Fruit fly (Drosophila melanogaster) whole organism, embryonic: Measurements from ENCODE around the gene CG33060.

Experiments used
- Blimp-1 ChIP-seq: fragments of 200-800 bp; sonication (Bioruptor generic); optimal IDR thresholded peaks from 3 replicates; lab custom pipeline; 2018; ENCODE audit warnings: missing biosample characterization, missing genetic modification characterization, mild to moderate bottlenecking, moderate library complexity, missing genetic modification reagents
- CG10366 ChIP-seq: fragments of 200-800 bp; sonication (Bioruptor generic); IDR thresholded peaks from 2 replicates; pipeline ENCODE4 v1.3.6; 2022; ENCODE audit warnings: missing biosample characterization, missing genetic modification characterization
- CG11456 ChIP-seq: fragments of 200-800 bp; sonication (Bioruptor generic); IDR thresholded peaks from 3 replicates; pipeline ENCODE4 v1.3.6; 2022; ENCODE audit warnings: missing biosample characterization, missing genetic modification characterization
- CG12219 ChIP-seq: fragments of 200-800 bp; sonication (Bioruptor generic); optimal IDR thresholded peaks from 3 replicates; lab custom pipeline; 2018; ENCODE audit warnings: missing biosample characterization, mild to moderate bottlenecking, missing genetic modification characterization
- CG13296 ChIP-seq: fragments of 200-800 bp; sonication (Bioruptor generic); optimal IDR thresholded peaks from 3 replicates; lab custom pipeline; 2018; ENCODE audit warnings: missing biosample characterization, mild to moderate bottlenecking, missing genetic modification characterization
- CG13424 ChIP-seq: fragments of 200-800 bp; sonication (Bioruptor generic); optimal IDR thresholded peaks from 2 replicates; lab custom pipeline; 2019; ENCODE audit warnings: missing biosample characterization, mild to moderate bottlenecking, missing genetic modification characterization, moderate library complexity
- CG15269 ChIP-seq: fragments of 200-800 bp; sonication (Bioruptor generic); optimal IDR thresholded peaks from 2 replicates; lab custom pipeline; 2018; ENCODE audit warnings: missing biosample characterization, mild to moderate bottlenecking, missing genetic modification characterization, moderate library complexity
- CG2678 ChIP-seq: fragments of 200-800 bp; sonication (Bioruptor generic); optimal IDR thresholded peaks from 3 replicates; lab custom pipeline; 2019; ENCODE audit warnings: missing biosample characterization, mild to moderate bottlenecking, missing genetic modification characterization, moderate library complexity
- CG3065 ChIP-seq: fragments of 200-800 bp; sonication (Bioruptor generic); optimal IDR thresholded peaks from 2 replicates; lab custom pipeline; 2016; ENCODE audit warnings: missing biosample characterization, missing genetic modification characterization
- CG31441 ChIP-seq: fragments of 200-800 bp; sonication (Bioruptor generic); IDR thresholded peaks from 2 replicates; pipeline ENCODE4 v1.3.6; 2022; ENCODE audit warnings: missing biosample characterization, missing genetic modification characterization
- CG42726 ChIP-seq: fragments of 200-800 bp; sonication (Bioruptor generic); IDR thresholded peaks from 2 replicates; pipeline ENCODE4 v1.3.6; 2022; ENCODE audit warnings: missing biosample characterization, missing genetic modification characterization; ENCODE audit not compliant: partially characterized antibody
- CG6272 ChIP-seq: fragments of 200-800 bp; sonication (Bioruptor generic); IDR thresholded peaks from 2 replicates; pipeline ENCODE4 v1.3.6; 2022; ENCODE audit warnings: missing biosample characterization, missing genetic modification characterization
- CG7839 ChIP-seq: fragments of 200-800 bp; sonication (Bioruptor generic); optimal IDR thresholded peaks from 3 replicates; lab custom pipeline; 2018; ENCODE audit warnings: missing biosample characterization, mild to moderate bottlenecking, missing genetic modification characterization, moderate library complexity
- Doc3 ChIP-seq: fragments of 200-800 bp; sonication (Bioruptor generic); IDR thresholded peaks from 3 replicates; pipeline ENCODE4 v1.3.6; 2022; ENCODE audit warnings: missing biosample characterization, missing genetic modification characterization; ENCODE audit not compliant: partially characterized antibody
- Gug ChIP-seq: fragments of 200-800 bp; sonication (Bioruptor generic); IDR thresholded peaks from 4 replicates; pipeline ENCODE4 v1.3.6; 2022; ENCODE audit warnings: missing biosample characterization, missing genetic modification characterization
- H2.0 ChIP-seq: fragments of 200-800 bp; sonication (Bioruptor generic); IDR thresholded peaks from 2 replicates; pipeline ENCODE4 v1.3.6; 2022; ENCODE audit warnings: missing biosample characterization, missing genetic modification characterization
- Hmr ChIP-seq: fragments of 200-800 bp; sonication (Bioruptor generic); optimal IDR thresholded peaks from 3 replicates; lab custom pipeline; 2017; ENCODE audit warnings: mild to moderate bottlenecking, missing biosample characterization, missing genetic modification reagents, missing genetic modification characterization
- MBD-R2 ChIP-seq: fragments of 200-800 bp; sonication (Bioruptor generic); IDR thresholded peaks from 2 replicates; pipeline ENCODE4 v1.3.6; 2022; ENCODE audit warnings: missing biosample characterization, missing genetic modification characterization
- Mes4 ChIP-seq: fragments of 200-800 bp; sonication (Bioruptor generic); optimal IDR thresholded peaks from 2 replicates; lab custom pipeline; 2016; ENCODE audit warnings: missing biosample characterization, missing genetic modification characterization
- Nf-YC ChIP-seq: fragments of 200-800 bp; optimal IDR thresholded peaks from 3 replicates; lab custom pipeline; 2019; ENCODE audit warnings: missing biosample characterization, mild to moderate bottlenecking, missing genetic modification characterization, moderate library complexity
- Oaz ChIP-seq: fragments of 200-800 bp; sonication (Bioruptor generic); IDR thresholded peaks from 2 replicates; pipeline ENCODE4 v1.3.6; 2022; ENCODE audit warnings: missing biosample characterization, missing genetic modification characterization
- Ravus ChIP-seq: fragments of 200-800 bp; sonication (Bioruptor generic); IDR thresholded peaks from 2 replicates; pipeline ENCODE4 v1.3.6; 2022; ENCODE audit warnings: missing biosample characterization, missing genetic modification characterization
- Stat92E ChIP-seq, 3 experiments: fragments of >200 bp in 2 of 3; fragments of 200-800 bp in 1 of 3; sonication (Bioruptor generic) in 1 of 3; optimal IDR thresholded peaks; 2 replicates each; lab custom pipeline; 2017 to 2019; ENCODE audit warnings: missing biosample characterization in 3 of 3, missing genetic modification characterization in 3 of 3, mild to moderate bottlenecking in 1 of 3, moderate library complexity in 1 of 3
- abd-A ChIP-seq: fragments of 200-800 bp; sonication (Bioruptor generic); optimal IDR thresholded peaks from 3 replicates; lab custom pipeline; 2019; ENCODE audit warnings: missing biosample characterization, mild to moderate bottlenecking, missing genetic modification characterization, moderate library complexity
- cad ChIP-seq: fragments of >200 bp; optimal IDR thresholded peaks from 2 replicates; lab custom pipeline; 2017; ENCODE audit warnings: missing biosample characterization, missing genetic modification characterization
- cato ChIP-seq: fragments of 200-800 bp; sonication (Bioruptor generic); optimal IDR thresholded peaks from 2 replicates; lab custom pipeline; 2016; ENCODE audit warnings: missing biosample characterization, missing genetic modification characterization, borderline replicate concordance
- ci ChIP-seq: fragments of 200-800 bp; sonication (Bioruptor generic); IDR thresholded peaks from 3 replicates; pipeline ENCODE4 v1.3.6; 2022; ENCODE audit warnings: missing biosample characterization, missing genetic modification characterization
- dati ChIP-seq: fragments of 200-800 bp; sonication (Bioruptor generic); IDR thresholded peaks from 2 replicates; pipeline ENCODE4 v1.3.6; 2022; ENCODE audit warnings: missing biosample characterization, missing genetic modification characterization
- dysf ChIP-seq: fragments of 200-800 bp; sonication (Bioruptor generic); IDR thresholded peaks from 3 replicates; pipeline ENCODE4 v1.3.6; 2022; ENCODE audit warnings: missing biosample characterization, missing genetic modification characterization
- gem ChIP-seq: fragments of 200-800 bp; sonication (Bioruptor generic); optimal IDR thresholded peaks from 2 replicates; lab custom pipeline; 2019; ENCODE audit warnings: missing biosample characterization, mild to moderate bottlenecking, missing genetic modification characterization, moderate library complexity
- gsb-n ChIP-seq: fragments of 200-800 bp; sonication (Bioruptor generic); optimal IDR thresholded peaks from 3 replicates; lab custom pipeline; 2018; ENCODE audit warnings: missing biosample characterization, mild to moderate bottlenecking, missing genetic modification characterization
- her ChIP-seq: fragments of 200-800 bp; sonication (Bioruptor generic); optimal IDR thresholded peaks from 2 replicates; lab custom pipeline; 2016; ENCODE audit warnings: missing biosample characterization, missing genetic modification characterization
- hkb ChIP-seq, 2 experiments: fragments of 200-800 bp in 1 of 2; fragments of >200 bp in 1 of 2; sonication (Bioruptor generic) in 1 of 2; IDR thresholded peaks in 1 of 2; optimal IDR thresholded peaks in 1 of 2; 2 replicates each; pipeline versions ENCODE4 v1.3.6 to Lab custom; 2017 to 2022; ENCODE audit warnings: missing biosample characterization in 1 of 2, missing genetic modification characterization in 1 of 2
- jing ChIP-seq: fragments of 200-800 bp; sonication (Bioruptor generic); optimal IDR thresholded peaks from 2 replicates; lab custom pipeline; 2018; ENCODE audit warnings: missing biosample characterization, mild to moderate bottlenecking, missing genetic modification characterization
- lab ChIP-seq: fragments of 200-800 bp; sonication (Bioruptor generic); optimal IDR thresholded peaks from 3 replicates; lab custom pipeline; 2017; ENCODE audit warnings: missing biosample characterization, missing genetic modification characterization, mild to moderate bottlenecking, moderate library complexity, missing genetic modification reagents
- lola ChIP-seq, 3 experiments: fragments of >200 bp in 2 of 3; fragments of 200-800 bp in 1 of 3; sonication (Bioruptor generic) in 1 of 3; optimal IDR thresholded peaks; 2 replicates each; lab custom pipeline; 2017 to 2019; ENCODE audit warnings: missing biosample characterization in 3 of 3, missing genetic modification characterization in 3 of 3, mild to moderate bottlenecking in 1 of 3, moderate library complexity in 1 of 3
- pum ChIP-seq: fragments of 200-800 bp; sonication (Bioruptor generic); optimal IDR thresholded peaks from 2 replicates; lab custom pipeline; 2016; ENCODE audit warnings: missing biosample characterization, missing genetic modification characterization
- ranshi ChIP-seq: fragments of 200-800 bp; sonication (Bioruptor generic); IDR thresholded peaks from 2 replicates; pipeline ENCODE4 v1.3.6; 2022; ENCODE audit warnings: missing biosample characterization, missing genetic modification characterization
- repo ChIP-seq: fragments of 200-800 bp; sonication (Bioruptor generic); optimal IDR thresholded peaks from 2 replicates; lab custom pipeline; 2016; ENCODE audit warnings: missing biosample characterization, missing genetic modification characterization
- run ChIP-seq: fragments of 200-800 bp; sonication (Bioruptor generic); optimal IDR thresholded peaks from 3 replicates; lab custom pipeline; 2018; ENCODE audit warnings: missing biosample characterization, mild to moderate bottlenecking, missing genetic modification characterization
- stwl ChIP-seq: fragments of 200-800 bp; sonication (Bioruptor generic); optimal IDR thresholded peaks from 3 replicates; lab custom pipeline; 2018; ENCODE audit warnings: missing biosample characterization, mild to moderate bottlenecking, missing genetic modification characterization, moderate library complexity
- trem ChIP-seq: fragments of 200-800 bp; optimal IDR thresholded peaks from 3 replicates; lab custom pipeline; 2019; ENCODE audit warnings: missing biosample characterization, mild to moderate bottlenecking, missing genetic modification characterization, moderate library complexity
- yki ChIP-seq: fragments of >200 bp; optimal IDR thresholded peaks from 3 replicates; lab custom pipeline; 2018
- zf30C ChIP-seq: fragments of 200-800 bp; sonication (Bioruptor generic); optimal IDR thresholded peaks from 3 replicates; lab custom pipeline; 2018; ENCODE audit warnings: missing biosample characterization, mild to moderate bottlenecking, missing genetic modification characterization
- zfh1 ChIP-seq: fragments of 200-800 bp; sonication (Bioruptor generic); IDR thresholded peaks from 3 replicates; pipeline ENCODE4 v1.3.6; 2022; ENCODE audit warnings: missing biosample characterization, missing genetic modification characterization

CG33060 gene

DNA sequence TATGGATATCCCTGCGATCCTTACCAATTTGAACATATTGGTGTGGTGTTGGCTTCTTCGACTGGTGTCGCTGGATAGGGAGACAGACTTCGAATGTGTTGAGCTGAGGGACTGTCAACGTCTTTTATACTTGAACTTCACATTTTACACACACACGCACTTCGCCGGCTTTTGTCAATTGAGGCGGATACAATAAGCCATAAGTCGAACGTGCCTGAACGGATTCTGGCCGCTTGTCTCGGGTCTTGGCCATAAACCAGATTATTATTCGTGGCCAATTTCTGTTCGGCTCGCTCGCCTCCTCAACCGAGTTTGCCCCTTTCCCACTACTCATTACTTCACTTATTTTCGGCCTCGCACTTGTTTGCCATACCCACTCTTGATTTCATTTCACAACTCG is 27.8 kb upstream of the CG33060 start, which contains the start of gene CG13044:
Gene CG13044 (minus strand): TSS at position 101 of the 400 bp plus-strand sequence.
- TF ChIP-seq cad (GFP tag; lab: Kevin White, UChicago) (no peak), Blimp-1 (GFP tag; lab: Kevin White, UChicago) (peak; percentile 16), dati (no peak)

DNA sequence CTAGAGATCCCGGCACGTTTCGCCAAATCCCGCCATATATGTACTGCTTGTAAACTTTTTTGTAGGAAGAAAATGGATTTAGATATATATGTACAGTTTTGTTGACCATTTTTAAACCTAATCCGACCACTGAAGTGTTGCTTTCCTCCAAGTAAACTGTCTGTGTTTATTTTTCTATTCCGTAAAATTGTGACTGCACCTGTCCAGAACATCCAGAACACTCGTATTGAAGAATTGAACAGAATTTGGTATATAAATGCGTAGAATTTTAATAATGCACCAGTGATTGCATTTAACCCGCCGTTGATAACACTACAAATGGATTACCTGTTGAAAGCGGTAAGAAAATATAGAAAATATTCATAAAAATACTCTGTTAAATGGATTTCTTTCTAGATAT is 26.9 kb upstream of the CG33060 start, which contains the start of gene CG43249:
Gene CG43249 (plus strand): TSS at position 301 of the 400 bp plus-strand sequence.
- TF ChIP-seq CG10366 (GFP tag; lab: Robert Waterston, UW) (no peak), zf30C (GFP tag; lab: Kevin White, UChicago) (no peak), Mes4 (no peak), ranshi (GFP tag; lab: Robert Waterston, UW) (no peak), Stat92E (GFP tag; optimal IDR thresholded peaks at IDR 0.05; lab: Kevin White, UChicago) (no peak), lola (GFP tag; optimal IDR thresholded peaks at IDR 0.05; lab: Kevin White, UChicago) (no peak), pum (GFP tag; lab: Kevin White, UChicago) (no peak), lab (no peak), CG42726 (GFP tag; lab: Robert Waterston, UW) (no peak), Gug (GFP tag; lab: Robert Waterston, UW) (no peak), repo (GFP tag; lab: Kevin White, UChicago) (no peak), gem (no peak), Oaz (no peak), CG3065 (GFP tag; lab: Kevin White, UChicago) (no peak), zfh1 (GFP tag; lab: Robert Waterston, UW) (no peak)

DNA sequence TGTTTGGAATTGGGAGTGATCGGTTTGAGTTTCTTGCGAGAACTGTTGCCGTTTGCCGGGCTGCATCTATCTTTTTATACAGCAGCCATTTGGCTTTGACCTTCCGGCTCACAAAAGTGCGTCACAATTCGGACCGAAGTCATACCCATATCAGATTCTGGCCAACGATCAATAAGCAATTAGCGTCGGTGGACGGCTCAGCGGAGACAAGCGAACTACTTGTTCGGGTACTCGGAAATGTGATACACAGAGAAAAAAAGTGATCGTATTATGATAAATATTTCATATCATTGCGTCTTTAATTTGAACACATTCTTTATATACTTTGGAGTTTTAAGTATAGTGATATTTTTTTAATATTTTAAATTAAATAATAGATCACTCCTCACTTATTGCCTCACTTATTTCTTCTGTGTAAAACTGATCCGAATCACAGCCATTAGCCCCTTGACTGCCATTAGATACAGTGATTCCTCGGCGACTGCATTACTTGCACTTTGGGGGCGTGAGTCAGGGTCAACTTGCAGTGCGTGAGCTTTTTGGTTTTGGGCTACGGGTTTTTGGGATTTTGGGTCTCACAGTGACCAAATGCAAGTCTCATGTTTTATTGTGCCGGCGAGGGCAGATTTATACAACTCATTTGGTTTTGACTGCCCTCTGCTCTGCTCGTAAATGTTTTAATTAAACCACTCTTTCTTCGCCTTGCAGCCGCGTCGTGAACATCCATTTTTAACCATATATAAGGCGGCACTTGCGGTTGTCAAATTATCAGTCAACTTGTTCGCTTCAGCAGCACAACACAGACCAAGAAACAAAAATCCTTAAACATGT is 24.8 kb upstream of the CG33060 start, which contains the start of the genes CG13043 and CG13063:
Gene CG13043 (minus strand): TSS at position 51 of the 831 bp plus-strand sequence.
Gene CG13063 (plus strand): TSS at position 781 of the 831 bp plus-strand sequence.
- TF ChIP-seq CG12219 (no peak), jing (no peak), CG15269 (tag; lab: Kevin White, UChicago) (peak; percentile 41), trem (tag; lab: Kevin White, UChicago) (no peak), CG31441 (GFP tag; lab: Robert Waterston, UW) (0 out of 2 replicates have a peak, but pooled peaks have one; percentile 23), CG7839 (tag; lab: Kevin White, UChicago) (peak; percentile 26), her (GFP tag; lab: Kevin White, UChicago) (no peak), stwl (tag; lab: Kevin White, UChicago) (no peak), abd-A (tag; lab: Kevin White, UChicago) (no peak), hkb (optimal IDR thresholded peaks at IDR 0.05; lab: Kevin White, UChicago) (no peak), hkb (GFP tag; IDR thresholded peaks at IDR 0.05; lab: Robert Waterston, UW) (0 out of 2 replicates have a peak, but pooled peaks have one; percentile 25), gsb-n (tag; lab: Kevin White, UChicago) (peak; percentile 58), ranshi (GFP tag; lab: Robert Waterston, UW) (no peak), run (tag; lab: Kevin White, UChicago) (no peak), H2.0 (0 out of 2 replicates have a peak, but pooled peaks have one; percentile 17), CG11456 (no peak), CG13296 (GFP tag; lab: Kevin White, UChicago) (no peak), yki (lab: Kevin White, UChicago) (no peak), CG2678 (tag; lab: Kevin White, UChicago) (peak; percentile 42), CG6272 (no peak), Ravus (GFP tag; lab: Robert Waterston, UW) (no peak), Nf-YC (tag; lab: Kevin White, UChicago) (no peak), cato (GFP tag; lab: Kevin White, UChicago) (no peak), dysf (0 out of 3 replicates have a peak, but pooled peaks have one; percentile 31), ci (GFP tag; lab: Robert Waterston, UW) (0 out of 3 replicates have a peak, but pooled peaks have one; percentile 32), Hmr (GFP tag; lab: Kevin White, UChicago) (no peak), CG13424 (tag; lab: Kevin White, UChicago) (peak; percentile 34), Doc3 (GFP tag; lab: Robert Waterston, UW) (no peak), MBD-R2 (GFP tag; lab: Robert Waterston, UW) (no peak)
